Fruit fly (Drosophila melanogaster): ENCODE measurements around the gene Etl1.

DNA sequence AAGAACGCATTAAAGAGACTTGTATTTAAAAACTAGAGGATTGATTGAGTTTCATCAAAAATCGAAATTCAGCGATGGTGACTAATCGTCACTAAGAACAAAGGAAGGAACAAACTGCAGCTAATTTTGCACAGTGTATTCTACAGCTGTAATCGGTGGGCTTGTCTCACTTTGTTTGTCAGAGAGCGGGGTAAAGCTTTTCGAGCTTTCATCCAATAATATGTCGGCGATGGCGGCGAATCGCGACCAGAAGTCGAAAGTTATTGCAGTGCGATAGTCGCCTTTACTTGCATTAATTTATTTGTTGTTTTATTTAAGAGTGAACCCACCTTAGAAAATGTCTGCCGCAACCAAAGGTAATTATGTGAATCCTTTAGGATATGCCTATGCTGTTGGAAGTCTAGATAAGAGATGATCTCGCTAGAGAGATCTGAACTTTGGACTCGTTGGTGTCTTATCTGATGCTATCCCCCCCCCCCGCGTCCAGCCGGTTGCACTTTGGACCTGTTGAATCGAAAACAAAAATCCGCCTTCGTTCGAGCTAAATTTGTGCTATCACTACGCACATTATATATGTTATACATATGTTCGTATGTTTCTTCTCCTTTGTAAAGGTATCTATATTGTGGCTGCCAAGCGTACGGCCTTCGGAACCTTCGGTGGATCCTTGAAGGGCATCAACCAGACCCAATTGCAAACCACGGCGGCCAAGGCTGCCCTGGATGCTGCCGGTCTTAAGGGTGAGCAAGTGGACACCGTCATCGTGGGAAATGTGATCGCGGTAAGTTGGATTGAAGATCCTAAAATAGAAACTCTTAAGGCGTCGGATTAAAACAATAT, 2.8 kb upstream of the Etl1 start, which contains the start of gene yip2:
- TF ChIP-seq woc (GFP tag; optimal IDR thresholded peaks at IDR 0.05): peak; percentile 61
- peak; percentile 43 for TF ChIP-seq psq (GFP tag; optimal IDR thresholded peaks at IDR 0.05)
- no peak for TF ChIP-seq pan (optimal IDR thresholded peaks at IDR 0.05)
- TF ChIP-seq Hr78 (GFP tag; optimal IDR thresholded peaks at IDR 0.05): no peak
- peak; percentile 64 for TF ChIP-seq fru (GFP tag; optimal IDR thresholded peaks at IDR 0.05)
- peak; percentile 35 for TF ChIP-seq OdsH (GFP tag; optimal IDR thresholded peaks at IDR 0.05)
- peak; percentile 61 for TF ChIP-seq h (GFP tag; optimal IDR thresholded peaks at IDR 0.05)
- TF ChIP-seq GATAd (GFP tag; optimal IDR thresholded peaks at IDR 0.05): no peak
- peak; percentile 22 for TF ChIP-seq Hr83 (GFP tag; optimal IDR thresholded peaks at IDR 0.05; ENCODE audit: poor library complexity, severe bottlenecking)
- TF ChIP-seq Dfd (GFP tag; optimal IDR thresholded peaks at IDR 0.05): no peak

Data from whole organism, wandering third instar larva.